Worm (Caenorhabditis elegans): ENCODE data around the gene nhr-30.

The nhr-30 gene

DNA sequence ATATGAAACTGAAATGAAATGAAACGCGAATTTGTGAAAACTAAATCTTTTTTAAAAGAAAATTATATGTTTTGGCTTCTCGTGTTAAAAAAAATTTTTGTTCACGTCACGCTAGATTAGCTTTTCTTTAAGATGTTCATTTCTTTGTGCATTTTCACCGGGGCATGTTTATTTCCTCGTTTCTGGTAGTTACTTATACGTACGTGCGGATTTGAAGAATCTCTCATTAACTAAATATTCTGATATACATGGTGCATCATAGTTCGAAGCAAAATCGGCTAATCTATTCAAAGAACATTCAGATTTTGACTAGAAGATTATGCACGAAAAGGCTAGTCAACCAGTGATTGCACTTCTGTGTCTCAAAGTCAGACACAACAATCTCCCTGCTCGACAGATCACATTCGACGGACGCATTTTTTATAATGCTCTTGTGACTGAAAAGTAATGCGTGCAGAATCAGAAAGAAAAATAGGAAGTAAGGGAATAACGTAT is 2.6 kb downstream of the nhr-30 start, which contains the start of gene C25E10.17:
TSS of gene C25E10.17 (minus strand) at position 51 of the 495 bp plus-strand sequence.
- TF ChIP-seq mab-5 (tag; optimal IDR thresholded peaks at IDR 0.05) = no peak
- peak; percentile 26 for TF ChIP-seq nhr-21 (tag; optimal IDR thresholded peaks at IDR 0.05)

DNA sequence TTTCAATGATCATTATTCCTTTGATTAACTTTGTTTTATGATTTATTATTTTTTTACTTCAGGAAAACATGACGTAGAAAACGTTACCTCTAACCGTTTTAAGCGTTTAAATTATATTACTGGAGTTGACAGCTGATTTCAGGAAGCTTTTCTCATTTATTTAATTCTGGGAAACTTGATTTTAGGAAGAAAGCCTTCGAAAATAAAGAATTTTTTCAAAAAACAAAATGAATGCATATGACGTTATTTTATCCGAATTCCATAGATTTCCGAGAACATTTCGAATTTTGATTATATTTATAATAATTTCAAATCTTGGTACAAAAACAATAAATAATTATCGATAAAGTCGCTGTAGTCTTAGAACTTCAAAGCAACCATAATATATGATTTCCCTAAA is 4.3 kb downstream of the nhr-30 start:
- TF ChIP-seq blmp-1 (tag; optimal IDR thresholded peaks at IDR 0.05; ENCODE audit: insufficient read depth) = no peak
- TF ChIP-seq lsy-2 (tag; optimal IDR thresholded peaks at IDR 0.05) = no peak
- no peak for TF ChIP-seq sma-3 (GFP tag; optimal IDR thresholded peaks at IDR 0.05)
- no peak for TF ChIP-seq zag-1 (tag; optimal IDR thresholded peaks at IDR 0.05)
- no peak for TF ChIP-seq nhr-23 (tag; optimal IDR thresholded peaks at IDR 0.05)
- no peak for TF ChIP-seq nhr-6 (tag; optimal IDR thresholded peaks at IDR 0.05)
- TF ChIP-seq fos-1 (tag; optimal IDR thresholded peaks at IDR 0.05) = no peak
- TF ChIP-seq ztf-11 (tag; optimal IDR thresholded peaks at IDR 0.05) = no peak
- TF ChIP-seq alr-1 (tag; optimal IDR thresholded peaks at IDR 0.05) = no peak
- no peak for TF ChIP-seq unc-55 (GFP tag; optimal IDR thresholded peaks at IDR 0.05)
- no peak for TF ChIP-seq R02D3.7 (tag; optimal IDR thresholded peaks at IDR 0.05)
- TF ChIP-seq gmeb-1 (tag; optimal IDR thresholded peaks at IDR 0.05) = no peak
- TF ChIP-seq F13H6.1 (tag; optimal IDR thresholded peaks at IDR 0.05) = no peak
- no peak for TF ChIP-seq aly-2 (tag; optimal IDR thresholded peaks at IDR 0.05)
- no peak for TF ChIP-seq nhr-129 (tag; optimal IDR thresholded peaks at IDR 0.05)

DNA sequence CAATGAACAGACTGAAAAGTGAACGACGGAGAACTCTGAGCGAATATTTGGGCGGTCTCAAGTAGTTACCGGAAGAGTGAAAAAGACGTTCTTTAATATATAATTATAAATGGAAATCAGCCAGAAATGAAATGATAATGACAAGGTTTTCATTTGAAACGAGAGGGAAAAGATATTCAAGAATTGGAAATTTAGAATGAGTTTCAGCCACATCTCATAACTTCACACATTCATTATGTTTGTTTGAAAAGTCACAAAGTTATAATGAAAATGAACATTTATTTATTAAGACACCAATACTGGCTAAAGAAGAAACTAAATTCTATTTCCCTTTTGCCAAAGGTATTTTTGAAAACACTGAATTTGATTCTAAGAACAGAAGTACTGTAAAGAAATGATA is 6.1 kb downstream of the nhr-30 start, which contains the start of gene C25E10.7:
TSS of gene C25E10.7 (minus strand) at position 101 of the 400 bp plus-strand sequence.
- no peak for TF ChIP-seq nhr-237 (tag; optimal IDR thresholded peaks at IDR 0.05)

DNA sequence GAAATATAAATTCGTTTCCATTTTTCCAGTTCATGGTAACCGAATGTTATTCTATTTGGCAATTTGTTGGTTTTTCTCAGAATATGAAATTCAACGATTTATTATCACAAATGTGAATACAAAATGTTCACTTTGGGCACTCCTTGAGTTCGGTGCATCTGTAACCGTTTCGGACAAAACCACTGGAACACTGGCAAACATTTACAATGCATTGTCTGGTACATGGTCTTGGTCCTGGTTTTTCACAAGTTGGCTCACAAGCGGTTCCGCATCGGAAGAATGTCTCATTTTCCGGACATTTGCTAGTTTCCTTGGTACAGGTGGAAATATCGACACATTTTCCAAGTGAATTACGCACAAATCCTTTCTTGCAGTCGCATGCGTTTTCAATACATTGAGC is 8.3 kb downstream of the nhr-30 start:
- no peak for TF ChIP-seq sma-3 (GFP tag; optimal IDR thresholded peaks at IDR 0.05)
- no peak for TF ChIP-seq nhr-21 (tag; optimal IDR thresholded peaks at IDR 0.05)
- no peak for TF ChIP-seq unc-39 (tag; optimal IDR thresholded peaks at IDR 0.05)
- no peak for TF ChIP-seq nhr-129 (tag; optimal IDR thresholded peaks at IDR 0.05)
- no peak for TF ChIP-seq R02D3.7 (tag; optimal IDR thresholded peaks at IDR 0.05)
- no peak for TF ChIP-seq peb-1 (tag; optimal IDR thresholded peaks at IDR 0.05)
- no peak for TF ChIP-seq ZK546.5 (tag; optimal IDR thresholded peaks at IDR 0.05)
- TF ChIP-seq mab-5 (tag; optimal IDR thresholded peaks at IDR 0.05) = no peak
- no peak for TF ChIP-seq nhr-23 (tag; optimal IDR thresholded peaks at IDR 0.05)

DNA sequence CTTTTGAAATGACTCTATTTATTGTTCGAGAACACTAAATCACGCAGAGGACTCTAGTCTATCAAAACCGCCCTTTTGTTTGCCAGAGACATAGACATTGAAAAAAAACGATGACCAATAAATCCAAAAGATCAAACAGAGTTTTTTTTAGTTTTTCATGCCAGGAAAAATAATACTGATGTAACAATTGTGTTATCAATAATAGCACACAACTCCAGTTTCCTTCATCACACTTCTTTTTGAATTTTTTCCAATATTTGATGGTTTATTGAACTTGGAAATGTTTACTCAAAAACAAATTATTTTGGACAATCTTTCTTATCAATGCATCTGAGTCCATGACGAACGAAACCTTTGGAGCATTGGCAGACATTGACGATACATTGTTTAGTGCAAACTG is 9.0 kb downstream of the nhr-30 start, which contains the start of gene C25E10.8:
TSS of gene C25E10.8 (minus strand) at position 101 of the 400 bp plus-strand sequence.
- TF ChIP-seq unc-62 (GFP tag; optimal IDR thresholded peaks at IDR 0.05) = no peak
- no peak for TF ChIP-seq nhr-21 (tag; optimal IDR thresholded peaks at IDR 0.05)
- TF ChIP-seq sem-4 (tag; optimal IDR thresholded peaks at IDR 0.05) = no peak
- TF ChIP-seq lin-13 (GFP tag; optimal IDR thresholded peaks at IDR 0.05) = no peak
- TF ChIP-seq unc-39 (tag; optimal IDR thresholded peaks at IDR 0.05) = no peak
- no peak for TF ChIP-seq sma-3 (GFP tag; optimal IDR thresholded peaks at IDR 0.05)
- no peak for TF ChIP-seq ceh-16 (tag; optimal IDR thresholded peaks at IDR 0.05)
- TF ChIP-seq lsy-2 (tag; optimal IDR thresholded peaks at IDR 0.05) = no peak
- no peak for TF ChIP-seq aly-2 (tag; optimal IDR thresholded peaks at IDR 0.05)
- TF ChIP-seq mbf-1 (tag; optimal IDR thresholded peaks at IDR 0.05) = no peak

DNA sequence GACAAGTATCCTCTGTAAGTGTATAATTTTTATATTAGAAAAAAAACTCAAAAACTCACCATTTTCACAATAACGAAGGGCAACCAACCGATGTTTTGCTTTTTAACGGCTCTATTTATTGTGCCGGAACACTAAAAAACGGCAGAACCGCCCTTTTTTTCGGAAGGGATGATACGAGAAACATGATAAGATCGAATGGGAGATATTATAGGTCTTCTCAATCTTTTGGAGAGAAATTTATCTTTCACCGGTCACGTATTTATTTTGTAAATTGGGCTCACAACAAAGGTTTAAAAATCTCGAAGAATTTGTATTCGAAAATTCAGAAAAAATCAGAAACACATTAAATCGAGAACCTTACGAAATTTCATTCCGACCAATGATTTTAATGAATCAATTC is 9.8 kb downstream of the nhr-30 start, which contains the start of gene swm-1:
TSS of gene swm-1 (minus strand) at position 101 of the 400 bp plus-strand sequence.
- TF ChIP-seq blmp-1 (tag; optimal IDR thresholded peaks at IDR 0.05; ENCODE audit: insufficient read depth) (no peak), ztf-11 (tag; optimal IDR thresholded peaks at IDR 0.05) (no peak), nhr-129 (tag; optimal IDR thresholded peaks at IDR 0.05) (no peak), sma-3 (GFP tag; optimal IDR thresholded peaks at IDR 0.05) (no peak), ZK546.5 (tag; optimal IDR thresholded peaks at IDR 0.05) (no peak), nhr-21 (tag; optimal IDR thresholded peaks at IDR 0.05) (no peak), sem-4 (tag; optimal IDR thresholded peaks at IDR 0.05) (no peak), nhr-10 (tag; optimal IDR thresholded peaks at IDR 0.05) (no peak), snpc-4 (tag; optimal IDR thresholded peaks at IDR 0.05) (no peak), egl-27 (tag; optimal IDR thresholded peaks at IDR 0.05) (no peak), ztf-4 (tag; optimal IDR thresholded peaks at IDR 0.05) (no peak), elt-3 (tag; optimal IDR thresholded peaks at IDR 0.05) (no peak), lin-13 (GFP tag; optimal IDR thresholded peaks at IDR 0.05) (no peak), dmd-4 (tag; optimal IDR thresholded peaks at IDR 0.05) (no peak)
